Worm (Caenorhabditis elegans): Measurements from ENCODE around the gene mul-1.
"Not testable (repeated sequence)": the region's sequence is repeated elsewhere in the genome, so short reads cannot be mapped to it uniquely, and the experiment has no call there.

Gene mul-1

ce11 chrIV:4139022-4139421 is 16.1 kb upstream of the mul-1 start, which contains the start of gene F49F1.10:
TSS of gene F49F1.10 (minus strand) at chrIV:4139122.
- TF ChIP-seq dve-1 (tag; optimal IDR thresholded peaks at IDR 0.05) (no peak), sox-4 (tag; optimal IDR thresholded peaks at IDR 0.05) (no peak), nhr-11 (tag; optimal IDR thresholded peaks at IDR 0.05) (no peak), ceh-6 (GFP tag; optimal IDR thresholded peaks at IDR 0.05) (no peak), pqm-1 (tag; optimal IDR thresholded peaks at IDR 0.05) (no peak)

ce11 chrIV:4137472-4137871 is 14.5 kb upstream of the mul-1 start, which contains the start of gene F49F1.9:
TSS of gene F49F1.9 (minus strand) at chrIV:4137572.
- TF ChIP-seq ceh-30 (tag; optimal IDR thresholded peaks at IDR 0.05), result no peak
- no peak for TF ChIP-seq ref-2 (tag; optimal IDR thresholded peaks at IDR 0.05)
- TF ChIP-seq dve-1 (tag; optimal IDR thresholded peaks at IDR 0.05), result no peak
- no peak for TF ChIP-seq unc-3 (GFP tag; conservative IDR thresholded peaks at IDR 0.05)
- TF ChIP-seq unc-3 (tag; optimal IDR thresholded peaks at IDR 0.05), result no peak
- TF ChIP-seq pha-2 (tag; optimal IDR thresholded peaks at IDR 0.05), result no peak
- TF ChIP-seq lim-6 (tag; optimal IDR thresholded peaks at IDR 0.05), result no peak
- no peak for TF ChIP-seq Y22D7AL.16 (tag; optimal IDR thresholded peaks at IDR 0.05)
- TF ChIP-seq unc-55 (GFP tag; optimal IDR thresholded peaks at IDR 0.05), result no peak
- TF ChIP-seq ama-1 (optimal IDR thresholded peaks at IDR 0.05), result no peak
- no peak for TF ChIP-seq unc-42 (tag; optimal IDR thresholded peaks at IDR 0.05)
- TF ChIP-seq pqm-1 (tag; optimal IDR thresholded peaks at IDR 0.05), result no peak
- no peak for TF ChIP-seq elt-2 (tag; optimal IDR thresholded peaks at IDR 0.05)
- no peak for TF ChIP-seq ceh-2 (tag; optimal IDR thresholded peaks at IDR 0.05)
- TF ChIP-seq sox-2 (GFP tag; IDR thresholded peaks at IDR 0.05), result no peak
- TF ChIP-seq ceh-14 (tag; optimal IDR thresholded peaks at IDR 0.05), result no peak
- TF ChIP-seq sdc-2 (tag; optimal IDR thresholded peaks at IDR 0.05), result no peak
- no peak for TF ChIP-seq eyg-1 (tag; optimal IDR thresholded peaks at IDR 0.05)
- TF ChIP-seq ets-4 (tag; optimal IDR thresholded peaks at IDR 0.05), result no peak
- TF ChIP-seq pax-1 (tag; optimal IDR thresholded peaks at IDR 0.05), result no peak

- no peak for TF ChIP-seq ceh-2 (tag; optimal IDR thresholded peaks at IDR 0.05)
- no peak for TF ChIP-seq pha-4 (tag; optimal IDR thresholded peaks at IDR 0.05)
- no peak for TF ChIP-seq zip-5 (tag; optimal IDR thresholded peaks at IDR 0.05)
- no peak for TF ChIP-seq odd-2 (tag; optimal IDR thresholded peaks at IDR 0.05)
- TF ChIP-seq ceh-18 (tag; optimal IDR thresholded peaks at IDR 0.05), result no peak
- no peak for TF ChIP-seq ceh-45 (GFP tag; IDR thresholded peaks at IDR 0.05)
- TF ChIP-seq dmd-4 (tag; optimal IDR thresholded peaks at IDR 0.05; ENCODE audit: borderline replicate concordance), result no peak
- no peak for TF ChIP-seq hlh-30 (tag; optimal IDR thresholded peaks at IDR 0.05; ENCODE audit: insufficient read depth)
- no peak for TF ChIP-seq sox-2 (GFP tag; IDR thresholded peaks at IDR 0.05)
- TF ChIP-seq nfya-1 (tag; optimal IDR thresholded peaks at IDR 0.05), result no peak
- no peak for TF ChIP-seq lim-6 (tag; optimal IDR thresholded peaks at IDR 0.05)
- TF ChIP-seq syd-9 (tag; optimal IDR thresholded peaks at IDR 0.05), result no peak
- TF ChIP-seq ahr-1 (tag; optimal IDR thresholded peaks at IDR 0.05), result no peak
- TF ChIP-seq C08G9.2 (tag; optimal IDR thresholded peaks at IDR 0.05), result no peak
- TF ChIP-seq tbx-7 (tag; optimal IDR thresholded peaks at IDR 0.05), result no peak
- no peak for TF ChIP-seq ceh-30 (tag; optimal IDR thresholded peaks at IDR 0.05)
- TF ChIP-seq fkh-6 (tag; optimal IDR thresholded peaks at IDR 0.05), result no peak
These were observed 12.8 kb upstream of the mul-1 start, which contains the start of gene F49F1.17 for ce11 chrIV:4135744-4136143. TSS of gene F49F1.17 (minus strand) at chrIV:4135844.

ce11 chrIV:4125657-4126056 is 2.7 kb upstream of the mul-1 start, which contains the start of gene F49F1.7:
TSS of gene F49F1.7 (minus strand) at chrIV:4125757.
- not testable (repeated sequence) for TF ChIP-seq elt-2 (tag; optimal IDR thresholded peaks at IDR 0.05); C08G9.2 (tag; optimal IDR thresholded peaks at IDR 0.05); ceh-19 (GFP tag; optimal IDR thresholded peaks at IDR 0.05)
